Fruit fly (Drosophila melanogaster) whole organism, wandering third instar larva: ENCODE data around the gene ssp.

Experiments used
- Abd-B ChIP-seq: fragments of >200 bp; optimal IDR thresholded peaks from 2 replicates; lab custom pipeline; 2017; ENCODE audit warnings: missing biosample characterization, missing genetic modification characterization
- CG32264 ChIP-seq: fragments of 200-800 bp; sonication (Bioruptor generic); optimal IDR thresholded peaks from 2 replicates; lab custom pipeline; 2016; ENCODE audit warnings: missing biosample characterization, missing genetic modification characterization
- CG9705 ChIP-seq: fragments of 200-800 bp; sonication (Bioruptor generic); optimal IDR thresholded peaks from 2 replicates; lab custom pipeline; 2018; ENCODE audit warnings: missing biosample characterization, mild to moderate bottlenecking, missing genetic modification characterization
- CrebA ChIP-seq: fragments of 200-800 bp; sonication (Bioruptor generic); optimal IDR thresholded peaks from 2 replicates; lab custom pipeline; 2016; ENCODE audit warnings: missing biosample characterization, mild to moderate bottlenecking, missing genetic modification characterization, borderline replicate concordance
- Dfd ChIP-seq: fragments of >200 bp; optimal IDR thresholded peaks from 2 replicates; lab custom pipeline; 2017; ENCODE audit warnings: missing biosample characterization, missing genetic modification characterization
- Dif ChIP-seq: fragments of 200-275, 200-300 bp; sonication (Bioruptor generic); optimal IDR thresholded peaks from 2 replicates; lab custom pipeline; 2018; ENCODE audit warnings: missing biosample characterization, missing genetic modification characterization; ENCODE audit not compliant: partially characterized antibody
- GATAd ChIP-seq: sonication (Bioruptor generic); optimal IDR thresholded peaks from 2 replicates; lab custom pipeline; 2016; ENCODE audit warnings: missing biosample characterization, missing genetic modification characterization
- HLH106 ChIP-seq: fragments of 200-800 bp; optimal IDR thresholded peaks from 3 replicates; lab custom pipeline; 2019; ENCODE audit warnings: missing biosample characterization, mild to moderate bottlenecking, missing genetic modification characterization, moderate library complexity
- Hnf4 ChIP-seq: fragments of 200-800 bp; sonication (Bioruptor generic); optimal IDR thresholded peaks from 2 replicates; lab custom pipeline; 2016; ENCODE audit warnings: missing biosample characterization, mild to moderate bottlenecking, missing genetic modification characterization
- Hr78 ChIP-seq: fragments of >200 bp; optimal IDR thresholded peaks from 2 replicates; lab custom pipeline; 2017; ENCODE audit warnings: missing biosample characterization, missing genetic modification characterization
- Hr83 ChIP-seq: fragments of 200-300 bp; sonication (Bioruptor generic); optimal IDR thresholded peaks from 2 replicates; lab custom pipeline; 2016; ENCODE audit warnings: missing biosample characterization, mild to moderate bottlenecking, missing genetic modification characterization, moderate library complexity; ENCODE audit not compliant: poor library complexity, severe bottlenecking
- Jra ChIP-seq: sonication (Bioruptor generic); optimal IDR thresholded peaks from 2 replicates; lab custom pipeline; 2016; ENCODE audit warnings: missing biosample characterization, missing genetic modification characterization
- Mio ChIP-seq: sonication (Bioruptor generic); optimal IDR thresholded peaks from 2 replicates; lab custom pipeline; 2016; ENCODE audit warnings: missing biosample characterization, missing genetic modification characterization
- Myc ChIP-seq: fragments of >200 bp; optimal IDR thresholded peaks from 2 replicates; lab custom pipeline; 2017
- N ChIP-seq: fragments of >200 bp; optimal IDR thresholded peaks from 2 replicates; lab custom pipeline; 2018; ENCODE audit warnings: missing biosample characterization, missing external identifiers, missing genetic modification characterization
- OdsH ChIP-seq: fragments of 200-800 bp; sonication (Bioruptor generic); optimal IDR thresholded peaks from 2 replicates; lab custom pipeline; 2016; ENCODE audit warnings: missing biosample characterization, mild to moderate bottlenecking, missing genetic modification characterization
- Rel ChIP-seq, 2 experiments: fragments of 200-800 bp; sonication (Bioruptor generic) in 1 of 2; optimal IDR thresholded peaks; 2 replicates in 1 of 2; 3 replicates in 1 of 2; lab custom pipeline; 2016 to 2019; ENCODE audit warnings: mild to moderate bottlenecking in 2 of 2, missing biosample characterization in 2 of 2, missing genetic modification characterization in 2 of 2, moderate library complexity in 1 of 2
- Sp1 ChIP-seq: fragments of 200-800 bp; sonication (Bioruptor generic); optimal IDR thresholded peaks from 3 replicates; lab custom pipeline; 2019; ENCODE audit warnings: missing biosample characterization, mild to moderate bottlenecking, missing genetic modification characterization, moderate library complexity
- Vsx2 ChIP-seq: fragments of 200-300, 225-300 bp; sonication (Bioruptor generic); optimal IDR thresholded peaks from 2 replicates; lab custom pipeline; 2018; ENCODE audit warnings: missing biosample characterization, missing genetic modification characterization; ENCODE audit not compliant: partially characterized antibody
- br ChIP-seq: fragments of 200-800 bp; sonication (Bioruptor generic); optimal IDR thresholded peaks from 2 replicates; lab custom pipeline; 2016; ENCODE audit warnings: missing biosample characterization, missing genetic modification characterization
- brk ChIP-seq: fragments of 200-800 bp; sonication (Bioruptor generic); optimal IDR thresholded peaks from 2 replicates; lab custom pipeline; 2016; ENCODE audit warnings: missing biosample characterization, mild to moderate bottlenecking, missing genetic modification characterization
- dl ChIP-seq, 2 experiments: fragments of 175-275, 200-275 bp in 1 of 2; fragments of 200-275 bp in 1 of 2; sonication (Bioruptor generic); optimal IDR thresholded peaks; lab custom pipeline; 2018; ENCODE audit warnings: mild to moderate bottlenecking in 2 of 2, missing biosample characterization in 2 of 2, missing genetic modification characterization in 2 of 2, moderate library complexity in 2 of 2; ENCODE audit not compliant: partially characterized antibody in 2 of 2, insufficient read depth in 1 of 2
- dmrt93B ChIP-seq: fragments of 200-800 bp; sonication (Bioruptor generic); optimal IDR thresholded peaks from 2 replicates; lab custom pipeline; 2018; ENCODE audit warnings: missing biosample characterization, mild to moderate bottlenecking, missing genetic modification characterization
- dsf ChIP-seq: sonication (Bioruptor generic); optimal IDR thresholded peaks from 2 replicates; lab custom pipeline; 2016; ENCODE audit warnings: missing biosample characterization, missing genetic modification characterization, borderline replicate concordance
- ey ChIP-seq: fragments of 200-800 bp; sonication (Bioruptor generic); optimal IDR thresholded peaks from 2 replicates; lab custom pipeline; 2016; ENCODE audit warnings: missing biosample characterization, missing genetic modification characterization
- foxo ChIP-seq, 2 experiments: fragments of 200-800 bp; sonication (Bioruptor generic); optimal IDR thresholded peaks; 2 replicates in 1 of 2; 3 replicates in 1 of 2; lab custom pipeline; 2016 to 2017; ENCODE audit warnings: missing biosample characterization in 2 of 2, missing genetic modification characterization in 2 of 2
- fru ChIP-seq: fragments of 200-800 bp; sonication (Bioruptor generic); optimal IDR thresholded peaks from 3 replicates; lab custom pipeline; 2016; ENCODE audit warnings: missing biosample characterization, mild to moderate bottlenecking, missing genetic modification characterization
- h ChIP-seq: fragments of 200-800 bp; sonication (Bioruptor generic); optimal IDR thresholded peaks from 3 replicates; lab custom pipeline; 2016; ENCODE audit warnings: missing biosample characterization, mild to moderate bottlenecking, missing genetic modification characterization
- jim ChIP-seq: fragments of 175-275, 200-325 bp; sonication (Bioruptor generic); optimal IDR thresholded peaks from 2 replicates; lab custom pipeline; 2016; ENCODE audit warnings: missing biosample characterization, mild to moderate bottlenecking, missing genetic modification characterization
- lola ChIP-seq: fragments of >200 bp; optimal IDR thresholded peaks from 2 replicates; lab custom pipeline; 2017; ENCODE audit warnings: missing biosample characterization, missing genetic modification characterization
- pan ChIP-seq: fragments of >200 bp; optimal IDR thresholded peaks from 2 replicates; lab custom pipeline; 2017
- psq ChIP-seq: fragments of 200-800 bp; sonication (Bioruptor generic); optimal IDR thresholded peaks from 3 replicates; lab custom pipeline; 2017; ENCODE audit warnings: missing biosample characterization, mild to moderate bottlenecking, missing genetic modification characterization, moderate library complexity
- rgr ChIP-seq: fragments of 200-800 bp; sonication (Bioruptor generic); optimal IDR thresholded peaks from 3 replicates; lab custom pipeline; 2016; ENCODE audit warnings: missing biosample characterization, mild to moderate bottlenecking, missing genetic modification characterization
- sage ChIP-seq: fragments of 200-800 bp; sonication (Bioruptor generic); optimal IDR thresholded peaks from 2 replicates; lab custom pipeline; 2016; ENCODE audit warnings: missing biosample characterization, mild to moderate bottlenecking, missing genetic modification characterization
- sv ChIP-seq: fragments of 200-800 bp; sonication (Bioruptor generic); optimal IDR thresholded peaks from 3 replicates; lab custom pipeline; 2016; ENCODE audit warnings: missing biosample characterization, missing genetic modification characterization
- tai ChIP-seq: sonication (Bioruptor generic); optimal IDR thresholded peaks from 2 replicates; lab custom pipeline; 2016; ENCODE audit warnings: missing biosample characterization, missing genetic modification characterization
- usp ChIP-seq: fragments of >200 bp; optimal IDR thresholded peaks from 2 replicates; lab custom pipeline; 2017; ENCODE audit warnings: missing biosample characterization, missing genetic modification characterization
- woc ChIP-seq: sonication (Bioruptor generic); optimal IDR thresholded peaks from 2 replicates; lab custom pipeline; 2016; ENCODE audit warnings: missing biosample characterization, mild to moderate bottlenecking, missing genetic modification characterization

The ssp gene

DNA sequence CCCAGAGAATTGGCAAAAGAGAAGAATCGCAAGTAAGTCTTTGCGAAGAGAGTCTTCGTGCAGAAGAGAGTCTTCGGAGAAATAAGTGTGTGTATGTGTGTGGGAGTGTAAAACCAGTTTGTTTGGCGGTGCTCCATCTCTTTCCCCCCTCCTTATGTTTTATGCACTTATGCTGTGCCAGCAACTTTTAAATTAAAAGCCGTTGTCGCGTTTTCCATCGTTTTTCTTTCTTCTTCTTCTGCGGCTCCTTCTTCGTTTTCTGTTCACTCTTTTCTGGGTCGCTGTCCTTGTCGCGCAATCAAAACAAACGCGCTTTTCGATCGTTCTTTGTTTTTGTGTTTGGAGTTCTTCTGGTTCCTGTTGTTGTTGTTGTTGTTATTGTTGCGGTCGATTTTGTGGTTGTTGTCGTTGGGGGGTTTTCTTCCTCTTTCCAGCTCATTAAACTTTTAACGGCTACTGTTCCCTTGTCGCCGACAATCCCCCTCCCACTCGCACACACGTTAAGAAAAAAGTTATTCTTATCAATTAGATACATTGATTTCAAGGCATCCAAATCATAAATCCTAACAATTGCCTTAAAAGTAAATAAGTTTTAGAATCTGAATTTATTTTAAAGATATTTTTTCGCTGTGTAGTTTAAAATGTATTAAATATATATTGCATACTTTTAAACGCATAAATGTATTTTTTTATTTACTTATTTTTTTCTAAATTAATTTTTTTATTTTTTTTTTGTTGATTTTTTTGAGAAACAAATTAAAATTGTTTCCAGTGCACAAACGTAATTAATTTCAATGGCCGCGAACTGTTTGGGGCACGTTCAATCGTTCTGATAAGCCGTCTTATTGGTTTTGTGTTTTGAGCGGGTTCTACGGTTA lies 6.7 kb upstream of the ssp start:
- TF ChIP-seq Hr83 (GFP tag; lab: Kevin White, UChicago) (no peak), Rel (GFP tag; optimal IDR thresholded peaks at IDR 0.05; lab: Kevin White, UChicago) (no peak), Rel (tag; optimal IDR thresholded peaks at IDR 0.05; lab: Kevin White, UChicago) (peak; percentile 80), Myc (no peak), tai (no peak), Sp1 (peak; percentile 93), Mio (GFP tag; lab: Kevin White, UChicago) (no peak), CG32264 (GFP tag; lab: Kevin White, UChicago) (no peak), Dfd (GFP tag; lab: Kevin White, UChicago) (no peak), GATAd (no peak), Dif (GFP tag; lab: Kevin White, UChicago) (peak; percentile 48), CG9705 (peak; percentile 20), Hr78 (GFP tag; lab: Kevin White, UChicago) (no peak), lola (no peak), h (peak; percentile 68), Abd-B (GFP tag; lab: Kevin White, UChicago) (no peak), br (GFP tag; lab: Kevin White, UChicago) (peak; percentile 56), Jra (GFP tag; lab: Kevin White, UChicago) (no peak), sv (peak; percentile 36), pan (lab: Kevin White, UChicago) (no peak), brk (no peak), rgr (GFP tag; lab: Kevin White, UChicago) (peak; percentile 75), woc (GFP tag; lab: Kevin White, UChicago) (peak; percentile 2), Hnf4 (GFP tag; lab: Kevin White, UChicago) (peak; percentile 57), OdsH (GFP tag; lab: Kevin White, UChicago) (peak; percentile 78), sage (no peak), usp (no peak), foxo (GFP tag; optimal IDR thresholded peaks at IDR 0.05; lab: Kevin White, UChicago) (peak in 1 of 2 experiments; percentile 76), Vsx2 (GFP tag; lab: Kevin White, UChicago) (peak; percentile 75), dl (GFP tag; optimal IDR thresholded peaks at IDR 0.05; lab: Kevin White, UChicago; ENCODE audit: insufficient read depth in 1 of 2, partially characterized antibody in 2 of 2) (peak; percentile 18 to 43), psq (peak; percentile 99), CrebA (no peak), dsf (GFP tag; lab: Kevin White, UChicago) (peak; percentile 18), dmrt93B (GFP tag; lab: Kevin White, UChicago) (peak; percentile 62), N (no peak), HLH106 (tag; lab: Kevin White, UChicago) (peak; percentile 88), ey (GFP tag; lab: Kevin White, UChicago) (peak; percentile 41), jim (no peak), fru (GFP tag; lab: Kevin White, UChicago) (peak; percentile 67)

DNA sequence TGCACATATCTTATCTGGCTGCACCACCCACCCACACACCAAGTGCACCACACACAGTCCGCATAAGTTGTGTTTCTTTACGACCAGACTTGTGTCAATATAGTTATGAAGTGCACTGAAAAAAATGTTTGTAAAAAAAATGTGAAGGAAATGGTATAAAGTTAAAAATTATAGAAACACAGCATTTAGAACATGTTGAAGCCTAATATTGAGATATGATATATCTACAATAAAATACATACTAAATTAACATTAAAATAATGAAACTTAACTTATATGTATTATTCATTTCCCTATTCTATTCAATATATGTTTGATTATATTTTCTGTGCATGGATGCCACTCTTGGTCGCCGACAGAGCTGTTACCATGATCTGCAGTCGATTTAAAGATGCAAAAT lies 5.1 kb upstream of the ssp start:
- TF ChIP-seq OdsH (GFP tag; lab: Kevin White, UChicago) (no peak), lola (no peak), Dif (GFP tag; lab: Kevin White, UChicago) (no peak)

dm6 chr3L:12113589-12113988 lies 4.5 kb upstream of the ssp start:
- TF ChIP-seq lola (no peak), CrebA (no peak), brk (no peak), CG9705 (no peak), Mio (GFP tag; lab: Kevin White, UChicago) (no peak), pan (lab: Kevin White, UChicago) (no peak), br (GFP tag; lab: Kevin White, UChicago) (no peak), sv (no peak), CG32264 (GFP tag; lab: Kevin White, UChicago) (no peak), Dif (GFP tag; lab: Kevin White, UChicago) (no peak), rgr (GFP tag; lab: Kevin White, UChicago) (no peak), Dfd (GFP tag; lab: Kevin White, UChicago) (no peak)
- TF ChIP-seq, all 38 proteins: peak for 0
